Worm (Caenorhabditis elegans) whole organism, late embryonic: Measurements from ENCODE around the gene C05B5.5.
A peak's percentile ranks its signal among the peaks of the same experiment; 100 is the strongest.
"Not testable (repeated sequence)": the region's sequence is repeated elsewhere in the genome, so short reads cannot be mapped to it uniquely, and the experiment has no call there.

ENCODE experiments used
- K09A11.1 ChIP-seq: sonication (generic microtip); optimal IDR thresholded peaks from 2 replicates; lab custom pipeline; 2017; ENCODE audit warnings: antibody characterized with exemption, mild to moderate bottlenecking, missing genetic modification characterization, missing compliant biosample characterization; ENCODE audit not compliant: insufficient read depth
- ceh-14 ChIP-seq: sonication (generic microtip); optimal IDR thresholded peaks from 2 replicates; lab custom pipeline; 2016; ENCODE audit warnings: missing genotype, missing genetic modification characterization, missing compliant biosample characterization
- ceh-18 ChIP-seq: sonication (generic microtip); optimal IDR thresholded peaks from 2 replicates; lab custom pipeline; 2016; ENCODE audit warnings: missing genetic modification characterization, missing compliant biosample characterization
- ceh-24 ChIP-seq: sonication (generic microtip); optimal IDR thresholded peaks from 2 replicates; lab custom pipeline; 2016; ENCODE audit warnings: mild to moderate bottlenecking, missing genetic modification characterization, missing compliant biosample characterization
- ceh-6 ChIP-seq: fragments of 200-800 bp; sonication (Bioruptor generic); optimal IDR thresholded peaks from 2 replicates; lab custom pipeline; 2018; ENCODE audit warnings: mild to moderate bottlenecking, missing genetic modification characterization, missing compliant biosample characterization
- ceh-9 ChIP-seq: sonication (generic microtip); optimal IDR thresholded peaks from 2 replicates; lab custom pipeline; 2016; ENCODE audit warnings: mild to moderate bottlenecking, missing genetic modification characterization, inconsistent platforms, missing compliant biosample characterization
- che-1 ChIP-seq: sonication (generic microtip); optimal IDR thresholded peaks from 2 replicates; lab custom pipeline; 2016; ENCODE audit warnings: mild to moderate bottlenecking, missing genetic modification characterization, missing compliant biosample characterization
- dmd-4 ChIP-seq: sonication (generic microtip); optimal IDR thresholded peaks from 2 replicates; lab custom pipeline; 2016; ENCODE audit warnings: borderline replicate concordance, missing genetic modification characterization, missing compliant biosample characterization
- elt-2 ChIP-seq: sonication (generic microtip); optimal IDR thresholded peaks from 2 replicates; lab custom pipeline; 2016; ENCODE audit warnings: missing genetic modification reagents, missing genetic modification characterization, missing compliant biosample characterization
- elt-4 ChIP-seq: sonication (generic microtip); optimal IDR thresholded peaks from 2 replicates; lab custom pipeline; 2016; ENCODE audit warnings: missing genetic modification characterization, missing compliant biosample characterization
- fkh-10 ChIP-seq: fragments of 150-350 bp; optimal IDR thresholded peaks from 2 replicates; lab custom pipeline; 2014; ENCODE audit warnings: missing biosample characterization, missing genetic modification reagents, missing genetic modification characterization
- hlh-15 ChIP-seq: sonication (generic microtip); optimal IDR thresholded peaks from 2 replicates; lab custom pipeline; 2016; ENCODE audit warnings: missing genetic modification characterization, missing compliant biosample characterization
- hlh-30 ChIP-seq: sonication (generic microtip); optimal IDR thresholded peaks from 2 replicates; lab custom pipeline; 2017; ENCODE audit warnings: antibody characterized with exemption, missing genetic modification characterization, missing compliant biosample characterization; ENCODE audit not compliant: insufficient read depth
- hlh-6 ChIP-seq: sonication (generic microtip); optimal IDR thresholded peaks from 2 replicates; lab custom pipeline; 2016; ENCODE audit warnings: missing genotype, missing genetic modification characterization, missing compliant biosample characterization
- madf-2 ChIP-seq: sonication (generic microtip); optimal IDR thresholded peaks from 2 replicates; lab custom pipeline; 2017; ENCODE audit warnings: missing genetic modification characterization, missing compliant biosample characterization
- mec-3 ChIP-seq: sonication (generic microtip); optimal IDR thresholded peaks from 2 replicates; lab custom pipeline; 2016; ENCODE audit warnings: borderline replicate concordance, missing genetic modification characterization, missing compliant biosample characterization
- nfya-1 ChIP-seq: sonication (generic microtip); optimal IDR thresholded peaks from 2 replicates; lab custom pipeline; 2017; ENCODE audit warnings: missing genetic modification characterization, mild to moderate bottlenecking, missing compliant biosample characterization, antibody characterized with exemption, moderate library complexity
- nhr-232 ChIP-seq: sonication (generic microtip); optimal IDR thresholded peaks from 2 replicates; lab custom pipeline; 2016; ENCODE audit warnings: missing genetic modification characterization, missing compliant biosample characterization
- npax-4 ChIP-seq: sonication (generic microtip); optimal IDR thresholded peaks from 2 replicates; lab custom pipeline; 2016; ENCODE audit warnings: missing genetic modification characterization, missing compliant biosample characterization
- odd-2 ChIP-seq: sonication (generic microtip); optimal IDR thresholded peaks from 2 replicates; lab custom pipeline; 2017; ENCODE audit warnings: antibody characterized with exemption, mild to moderate bottlenecking, missing genetic modification characterization, missing compliant biosample characterization
- pat-9 ChIP-seq: fragments of 200-800 bp; sonication (Bioruptor generic); optimal IDR thresholded peaks from 2 replicates; lab custom pipeline; 2018; ENCODE audit warnings: mild to moderate bottlenecking, missing genetic modification characterization, moderate library complexity, missing compliant biosample characterization
- pha-2 ChIP-seq: sonication (generic microtip); optimal IDR thresholded peaks from 2 replicates; lab custom pipeline; 2017; ENCODE audit warnings: mild to moderate bottlenecking, missing genetic modification characterization, missing compliant biosample characterization
- pha-4 ChIP-seq: fragments of 150-350 bp; optimal IDR thresholded peaks from 2 replicates; lab custom pipeline; 2018; ENCODE audit warnings: missing biosample characterization, missing genetic modification reagents, missing genetic modification characterization
- pqm-1 ChIP-seq: sonication (generic microtip); optimal IDR thresholded peaks from 2 replicates; lab custom pipeline; 2016; ENCODE audit warnings: missing genetic modification characterization, missing compliant biosample characterization
- pros-1 ChIP-seq: fragments of 150-350 bp; optimal IDR thresholded peaks from 2 replicates; lab custom pipeline; 2014; ENCODE audit warnings: missing biosample characterization, missing genetic modification reagents, missing genetic modification characterization
- rnt-1 ChIP-seq: sonication (generic microtip); optimal IDR thresholded peaks from 2 replicates; lab custom pipeline; 2016; ENCODE audit warnings: missing genetic modification characterization, missing compliant biosample characterization
- sox-4 ChIP-seq: sonication (generic microtip); optimal IDR thresholded peaks from 2 replicates; lab custom pipeline; 2017; ENCODE audit warnings: mild to moderate bottlenecking, missing genetic modification characterization, inconsistent platforms, missing compliant biosample characterization
- tbx-2 ChIP-seq: sonication (generic microtip); optimal IDR thresholded peaks from 2 replicates; lab custom pipeline; 2016; ENCODE audit warnings: missing genetic modification characterization, missing compliant biosample characterization
- unc-3 ChIP-seq, 2 experiments: fragments of 200-800 bp in 1 of 2; sonication (Bioruptor generic) in 1 of 2; sonication (generic microtip) in 1 of 2; conservative IDR thresholded peaks in 1 of 2; optimal IDR thresholded peaks in 1 of 2; 2 replicates each; pipeline versions ENCODE4 v1.3.6 to Lab custom; 2016 to 2022; ENCODE audit warnings: missing compliant biosample characterization in 2 of 2, missing genetic modification characterization in 2 of 2, missing genetic modification reagents in 1 of 2
- unc-86 ChIP-seq: sonication (generic microtip); optimal IDR thresholded peaks from 2 replicates; lab custom pipeline; 2016; ENCODE audit warnings: missing genetic modification characterization, missing compliant biosample characterization
- ztf-16 ChIP-seq: sonication (generic microtip); optimal IDR thresholded peaks from 2 replicates; lab custom pipeline; 2017; ENCODE audit warnings: missing genetic modification characterization, missing compliant biosample characterization

The C05B5.5 gene

ce11 chrIII:10035783-10036182 is 34.6 kb downstream of the C05B5.5 start, which contains the start of gene xbx-3:
Gene xbx-3 (plus strand): TSS chrIII:10035945.
- TF ChIP-seq pha-2 (no peak), ceh-14 (tag; lab: Kevin White, UChicago) (no peak), ceh-18 (tag; lab: Kevin White, UChicago) (no peak), unc-3 (GFP tag; conservative IDR thresholded peaks at IDR 0.05; lab: Robert Waterston, UW) (no peak), unc-3 (tag; optimal IDR thresholded peaks at IDR 0.05; lab: Kevin White, UChicago) (no peak), ceh-24 (tag; lab: Kevin White, UChicago) (no peak), npax-4 (tag; lab: Kevin White, UChicago) (no peak), hlh-30 (tag; lab: Kevin White, UChicago) (no peak), hlh-6 (tag; lab: Kevin White, UChicago) (no peak), elt-4 (no peak), dmd-4 (tag; lab: Kevin White, UChicago) (no peak), fkh-10 (GFP tag; lab: Kevin White, UChicago) (no peak), mec-3 (tag; lab: Kevin White, UChicago) (no peak), ceh-9 (no peak), K09A11.1 (no peak)

DNA sequence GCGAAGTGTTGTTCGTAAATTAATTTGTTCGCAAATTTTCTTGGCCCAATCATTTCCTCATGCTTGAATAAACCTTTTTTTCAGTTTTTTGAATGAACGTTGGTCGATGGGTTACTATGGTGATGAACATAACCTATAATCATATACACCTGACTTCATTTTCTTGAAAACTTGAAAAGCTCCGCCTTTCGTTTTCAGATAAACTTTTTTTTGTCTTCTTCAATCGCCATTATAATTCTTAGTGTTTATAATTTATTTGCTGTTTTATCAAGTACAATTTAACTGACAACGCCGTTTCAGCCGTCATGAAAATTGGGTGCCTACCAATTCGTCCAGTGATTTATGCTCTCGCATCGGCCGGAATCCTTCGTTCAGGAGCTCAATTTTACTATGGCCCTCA is 36.0 kb downstream of the C05B5.5 start, which contains the start of gene M04D8.7:
TSS of gene M04D8.7 (plus strand) at position 301 of the 400 bp plus-strand sequence.
- TF ChIP-seq madf-2 (tag; lab: Kevin White, UChicago), result no peak
- no peak for TF ChIP-seq fkh-10 (GFP tag; lab: Kevin White, UChicago)
- TF ChIP-seq pqm-1 (tag; lab: Kevin White, UChicago), result no peak
- no peak for TF ChIP-seq odd-2
- TF ChIP-seq sox-4, result no peak
- no peak for TF ChIP-seq elt-2 (tag; lab: Kevin White, UChicago)
- no peak for TF ChIP-seq nhr-232 (tag; lab: Kevin White, UChicago)
- no peak for TF ChIP-seq pat-9
- no peak for TF ChIP-seq hlh-6 (tag; lab: Kevin White, UChicago)
- TF ChIP-seq ztf-16 (tag; lab: Kevin White, UChicago), result no peak
- no peak for TF ChIP-seq pha-4
- no peak for TF ChIP-seq hlh-15 (tag; lab: Kevin White, UChicago)
- TF ChIP-seq unc-3 (GFP tag; conservative IDR thresholded peaks at IDR 0.05; lab: Robert Waterston, UW), result no peak
- TF ChIP-seq unc-3 (tag; optimal IDR thresholded peaks at IDR 0.05; lab: Kevin White, UChicago), result no peak

DNA sequence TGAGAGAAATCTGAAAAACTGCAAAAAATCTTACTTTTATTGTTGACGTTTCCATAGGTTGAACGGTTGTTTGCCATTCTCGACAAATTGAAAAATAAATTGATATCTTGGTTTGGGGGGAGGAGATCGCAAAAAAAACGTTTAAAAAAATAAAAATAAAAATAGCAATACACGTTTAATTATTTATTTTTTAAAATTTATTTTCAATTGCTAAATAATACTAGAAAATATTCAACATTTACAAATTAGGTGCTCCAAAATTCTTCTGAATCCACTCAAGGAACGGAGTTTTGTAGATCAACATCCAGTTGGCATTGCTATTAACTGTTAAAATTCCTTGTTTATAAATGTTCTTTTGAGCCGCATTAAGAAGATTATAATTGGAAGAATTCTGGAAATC is 38.9 kb downstream of the C05B5.5 start, which contains the start of gene T16G12.7:
TSS of gene T16G12.7 (minus strand) at position 101 of the 400 bp plus-strand sequence.
- TF ChIP-seq mec-3 (tag; lab: Kevin White, UChicago) (no peak), ceh-6 (GFP tag; lab: Kevin White, UChicago) (no peak), hlh-15 (tag; lab: Kevin White, UChicago) (no peak), ceh-14 (tag; lab: Kevin White, UChicago) (no peak), nfya-1 (tag; lab: Kevin White, UChicago) (no peak)

DNA sequence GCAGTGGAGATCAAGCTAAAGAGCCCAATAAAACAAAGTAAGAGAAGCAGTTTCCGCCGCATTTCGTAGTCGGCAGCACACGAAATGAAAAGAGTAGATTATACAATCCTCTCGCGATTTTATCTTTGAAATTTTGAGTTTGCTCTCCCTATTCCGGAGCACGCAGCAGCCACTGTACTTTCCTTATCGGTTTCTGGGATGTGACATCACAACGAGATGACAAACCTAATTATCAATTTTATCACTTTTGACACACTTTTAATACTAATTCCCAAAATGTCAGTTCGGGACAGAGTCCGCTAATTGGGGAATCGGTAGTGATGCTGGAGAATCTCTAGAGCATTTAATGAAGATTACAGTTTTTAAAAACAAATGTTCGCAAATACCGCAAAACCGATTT is 48.5 kb downstream of the C05B5.5 start, which contains the start of gene T16G12.1:
TSS of gene T16G12.1 (minus strand) at position 176 of the 400 bp plus-strand sequence.
- peak; percentile 53 for TF ChIP-seq elt-2 (tag; lab: Kevin White, UChicago)
- TF ChIP-seq unc-86 (tag; lab: Kevin White, UChicago), result no peak

DNA sequence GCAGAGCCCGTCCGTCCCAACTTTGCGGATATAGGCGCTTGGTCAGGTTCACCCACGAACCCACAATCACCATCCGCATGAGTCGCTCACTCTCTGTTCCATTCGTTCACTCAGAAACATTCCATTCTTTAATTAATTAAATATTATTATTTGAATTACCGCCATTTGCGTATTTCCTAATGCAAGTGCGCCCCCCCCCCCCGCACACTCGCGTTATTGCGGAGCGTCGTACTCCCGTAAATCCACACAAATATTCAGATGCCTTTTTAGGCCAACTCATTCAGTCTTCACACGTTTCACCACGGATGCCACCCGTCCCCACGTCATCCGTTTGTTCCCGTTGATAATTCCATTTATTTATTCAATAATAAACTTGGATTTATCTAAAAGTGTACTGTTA is 49.2 kb downstream of the C05B5.5 start, which contains the start of gene T16G12.3:
TSS of gene T16G12.3 (plus strand) at position 301 of the 400 bp plus-strand sequence.
- TF ChIP-seq ceh-6 (GFP tag; lab: Kevin White, UChicago); tbx-2 (tag; lab: Kevin White, UChicago); che-1: not testable (repeated sequence)

ce11 chrIII:10053312-10053711 is 52.2 kb downstream of the C05B5.5 start, which contains the start of gene T16G12.12:
Gene T16G12.12 (plus strand): TSS chrIII:10053612.
- TF ChIP-seq rnt-1 (tag; lab: Kevin White, UChicago); pros-1; hlh-6 (tag; lab: Kevin White, UChicago): not testable (repeated sequence)
